Worm (Caenorhabditis elegans) whole organism, young adult: ENCODE results near the gene F48G7.9.

ENCODE experiments used
- B0019.2 ChIP-seq: fragments of 200-800 bp; sonication (Bioruptor generic); conservative IDR thresholded peaks from 2 replicates; pipeline ENCODE4 v1.3.6; 2022; ENCODE audit warnings: missing genetic modification reagents, missing genetic modification characterization, missing compliant biosample characterization
- B0336.3 ChIP-seq: fragments of 200-800 bp; sonication (Bioruptor generic); IDR thresholded peaks from 2 replicates; pipeline ENCODE4 v1.3.6; 2022; ENCODE audit warnings: missing genetic modification characterization, missing compliant biosample characterization
- D2030.7 ChIP-seq: fragments of 200-800 bp; sonication (Bioruptor generic); IDR thresholded peaks from 2 replicates; pipeline ENCODE4 v1.3.6; 2022; ENCODE audit warnings: missing genetic modification reagents, missing genetic modification characterization, missing compliant biosample characterization
- F10E7.11 ChIP-seq: sonication (generic microtip); optimal IDR thresholded peaks from 2 replicates; lab custom pipeline; 2017; ENCODE audit warnings: mild to moderate bottlenecking, missing genetic modification characterization, moderate library complexity, missing compliant biosample characterization
- F23B12.7 ChIP-seq: sonication (generic microtip); optimal IDR thresholded peaks from 2 replicates; lab custom pipeline; 2017; ENCODE audit warnings: missing genetic modification characterization, mild to moderate bottlenecking, missing compliant biosample characterization, antibody characterized with exemption, moderate library complexity; ENCODE audit not compliant: insufficient read depth
- F33H1.4 ChIP-seq: fragments of 200-800 bp; sonication (Bioruptor generic); IDR thresholded peaks from 2 replicates; pipeline ENCODE4 v1.3.6; 2022; ENCODE audit warnings: missing genetic modification reagents, missing genetic modification characterization, missing compliant biosample characterization
- F55B11.4 ChIP-seq: sonication (generic microtip); optimal IDR thresholded peaks from 2 replicates; lab custom pipeline; 2016; ENCODE audit warnings: missing compliant biosample characterization, missing genetic modification characterization, borderline replicate concordance; ENCODE audit not compliant: insufficient read depth
- K11D2.4 ChIP-seq: fragments of 200-800 bp; sonication (Bioruptor generic); IDR thresholded peaks from 2 replicates; pipeline ENCODE4 v1.3.6; 2022; ENCODE audit warnings: missing genetic modification reagents, missing genetic modification characterization, missing compliant biosample characterization
- Y53F4B.3 ChIP-seq: fragments of 200-800 bp; sonication (Bioruptor generic); IDR thresholded peaks from 2 replicates; pipeline ENCODE4 v1.3.6; 2022; ENCODE audit warnings: missing genetic modification reagents, missing genetic modification characterization, missing compliant biosample characterization
- Y67H2A.10 ChIP-seq: fragments of 200-800 bp; sonication (Bioruptor generic); conservative IDR thresholded peaks from 2 replicates; pipeline ENCODE4 v1.3.6; 2022; ENCODE audit warnings: missing genetic modification reagents, missing genetic modification characterization, missing compliant biosample characterization
- ZK185.1 ChIP-seq: sonication (generic microtip); optimal IDR thresholded peaks from 2 replicates; lab custom pipeline; 2016; ENCODE audit warnings: mild to moderate bottlenecking, missing genetic modification characterization, missing compliant biosample characterization; ENCODE audit not compliant: poor library complexity, severe bottlenecking
- akir-1 ChIP-seq: fragments of 200-800 bp; sonication (Bioruptor generic); optimal IDR thresholded peaks from 2 replicates; lab custom pipeline; 2018; ENCODE audit warnings: mild to moderate bottlenecking, missing genetic modification characterization, moderate library complexity, missing compliant biosample characterization
- ceh-91 ChIP-seq: fragments of 200-800 bp; sonication (Bioruptor generic); IDR thresholded peaks from 2 replicates; pipeline ENCODE4 v1.3.6; 2022; ENCODE audit warnings: missing genetic modification reagents, missing genetic modification characterization, missing compliant biosample characterization
- die-1 ChIP-seq: sonication (generic microtip); optimal IDR thresholded peaks from 2 replicates; lab custom pipeline; 2016; ENCODE audit warnings: missing genotype, mild to moderate bottlenecking, missing genetic modification characterization, missing compliant biosample characterization
- dox-1 ChIP-seq: fragments of 200-800 bp; sonication (Bioruptor generic); IDR thresholded peaks from 2 replicates; pipeline ENCODE4 v1.3.6; 2022; ENCODE audit warnings: missing genetic modification reagents, missing genetic modification characterization, missing compliant biosample characterization
- egl-18 ChIP-seq: fragments of 200-800 bp; sonication (Bioruptor generic); IDR thresholded peaks from 2 replicates; pipeline ENCODE4 v1.3.6; 2022; ENCODE audit warnings: missing genetic modification reagents, missing genetic modification characterization, missing compliant biosample characterization
- ets-4 ChIP-seq: fragments of 200-800 bp; sonication (Bioruptor generic); optimal IDR thresholded peaks from 2 replicates; lab custom pipeline; 2018; ENCODE audit warnings: mild to moderate bottlenecking, missing genetic modification characterization, missing compliant biosample characterization
- fkh-3 ChIP-seq: sonication (generic microtip); optimal IDR thresholded peaks from 2 replicates; lab custom pipeline; 2016; ENCODE audit warnings: mild to moderate bottlenecking, missing genetic modification characterization, missing compliant biosample characterization
- hlh-12 ChIP-seq: sonication (generic microtip); optimal IDR thresholded peaks from 2 replicates; lab custom pipeline; 2016; ENCODE audit warnings: missing genetic modification characterization, missing compliant biosample characterization
- hlh-26 ChIP-seq: fragments of 200-800 bp; sonication (Bioruptor generic); conservative IDR thresholded peaks from 2 replicates; pipeline ENCODE4 v1.3.6; 2022; ENCODE audit warnings: missing genetic modification reagents, missing genetic modification characterization, missing compliant biosample characterization
- hrde-1 ChIP-seq: sonication (generic microtip); optimal IDR thresholded peaks from 2 replicates; lab custom pipeline; 2016; ENCODE audit warnings: missing genetic modification characterization, mild to moderate bottlenecking, missing compliant biosample characterization, moderate library complexity, missing genotype, missing genetic modification reagents, borderline replicate concordance
- let-607 ChIP-seq, 2 experiments: fragments of 200-800 bp in 1 of 2; sonication (Bioruptor generic) in 1 of 2; sonication (generic microtip) in 1 of 2; optimal IDR thresholded peaks; 2 replicates each; lab custom pipeline; 2016 to 2018; ENCODE audit warnings: mild to moderate bottlenecking in 2 of 2, missing compliant biosample characterization in 2 of 2, missing genetic modification characterization in 2 of 2, moderate library complexity in 2 of 2, missing genotype in 1 of 2
- lin-35 ChIP-seq, 3 experiments: fragments of 150-350 bp in 2 of 3; sonication (generic microtip) in 1 of 3; optimal IDR thresholded peaks; 2 replicates each; lab custom pipeline; 2014 to 2018; ENCODE audit warnings: missing biosample characterization in 3 of 3, missing genetic modification characterization in 3 of 3, missing genetic modification reagents in 3 of 3
- lir-1 ChIP-seq: fragments of 200-800 bp; sonication (Bioruptor generic); conservative IDR thresholded peaks from 2 replicates; pipeline ENCODE4 v1.3.6; 2022; ENCODE audit warnings: missing genetic modification reagents, missing genetic modification characterization, missing compliant biosample characterization
- madf-8 ChIP-seq: fragments of 200-800 bp; sonication (Bioruptor generic); conservative IDR thresholded peaks from 2 replicates; pipeline ENCODE4 v1.3.6; 2022; ENCODE audit warnings: missing genetic modification reagents, missing genetic modification characterization, missing compliant biosample characterization
- mel-28 ChIP-seq: sonication (generic microtip); optimal IDR thresholded peaks from 2 replicates; lab custom pipeline; 2016; ENCODE audit warnings: borderline replicate concordance, mild to moderate bottlenecking, missing genetic modification characterization, missing compliant biosample characterization
- nhr-120 ChIP-seq: fragments of 200-800 bp; sonication (Bioruptor generic); IDR thresholded peaks from 2 replicates; pipeline ENCODE4 v1.3.6; 2022; ENCODE audit warnings: missing genetic modification characterization, missing compliant biosample characterization
- nhr-90 ChIP-seq: sonication (generic microtip); optimal IDR thresholded peaks from 2 replicates; lab custom pipeline; 2016; ENCODE audit warnings: missing genotype, mild to moderate bottlenecking, missing genetic modification characterization, missing compliant biosample characterization
- repo-1 ChIP-seq: sonication (generic microtip); optimal IDR thresholded peaks from 2 replicates; lab custom pipeline; 2017; ENCODE audit warnings: mild to moderate bottlenecking, missing genetic modification characterization, missing compliant biosample characterization
- sea-2 ChIP-seq: fragments of 200-800 bp; sonication (Bioruptor generic); IDR thresholded peaks from 2 replicates; pipeline ENCODE4 v1.3.6; 2022; ENCODE audit warnings: missing genetic modification characterization, missing compliant biosample characterization
- snpc-3.4 ChIP-seq: sonication (generic microtip); optimal IDR thresholded peaks from 2 replicates; lab custom pipeline; 2017; ENCODE audit warnings: missing genetic modification characterization, mild to moderate bottlenecking, missing compliant biosample characterization, antibody characterized with exemption, moderate library complexity, missing genotype, missing genetic modification reagents
- somi-1 ChIP-seq: fragments of 200-800 bp; sonication (Bioruptor generic); optimal IDR thresholded peaks from 2 replicates; lab custom pipeline; 2018; ENCODE audit warnings: mild to moderate bottlenecking, missing genetic modification characterization, missing compliant biosample characterization
- sptf-2 ChIP-seq: fragments of 200-800 bp; sonication (Bioruptor generic); optimal IDR thresholded peaks from 2 replicates; lab custom pipeline; 2018; ENCODE audit warnings: mild to moderate bottlenecking, missing genetic modification characterization, missing compliant biosample characterization
- tbx-9 ChIP-seq: sonication (generic microtip); optimal IDR thresholded peaks from 2 replicates; lab custom pipeline; 2016; ENCODE audit warnings: borderline replicate concordance, missing genetic modification characterization, inconsistent platforms, missing compliant biosample characterization
- zfh-2 ChIP-seq: fragments of 200-800 bp; sonication (Bioruptor generic); conservative IDR thresholded peaks from 2 replicates; pipeline ENCODE4 v1.3.6; 2022; ENCODE audit warnings: missing genetic modification reagents, missing genetic modification characterization, missing compliant biosample characterization
- zim-3 ChIP-seq: sonication (generic microtip); optimal IDR thresholded peaks from 2 replicates; lab custom pipeline; 2017; ENCODE audit warnings: mild to moderate bottlenecking, missing genetic modification characterization, moderate library complexity, missing compliant biosample characterization
- ztf-26 ChIP-seq: sonication (generic microtip); optimal IDR thresholded peaks from 2 replicates; lab custom pipeline; 2017; ENCODE audit warnings: missing genetic modification characterization, missing compliant biosample characterization
- ztf-6 ChIP-seq: fragments of 200-800 bp; sonication (Bioruptor generic); IDR thresholded peaks from 2 replicates; pipeline ENCODE4 v1.3.6; 2022; ENCODE audit warnings: missing genetic modification reagents, missing genetic modification characterization, missing compliant biosample characterization

F48G7.9 gene

DNA sequence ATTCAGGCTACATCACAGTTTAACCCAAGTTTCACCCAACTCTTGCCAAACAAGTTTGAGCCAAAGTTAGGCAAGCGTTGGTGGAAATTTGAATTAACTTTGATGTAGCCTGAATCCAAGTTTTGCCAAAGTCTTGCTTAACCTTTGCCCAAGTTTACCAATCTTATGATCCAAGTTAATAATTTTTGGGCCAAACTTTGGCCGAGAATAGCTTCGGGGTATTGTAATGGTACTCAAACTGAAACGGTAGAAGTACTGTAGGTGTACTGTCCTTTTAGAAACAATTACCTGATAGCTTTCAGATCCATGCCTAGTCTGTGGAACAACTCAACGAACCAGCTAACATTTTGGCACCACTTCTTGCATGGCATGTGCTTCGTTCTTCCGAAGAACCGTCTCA, 28.2 kb downstream of the F48G7.9 start, which contains the start of gene nhr-251 (continued):
- no peak for TF ChIP-seq ets-4 (GFP tag; lab: Kevin White, UChicago)
- TF ChIP-seq B0336.3 (GFP tag; lab: Robert Waterston, UW) = no peak
- no peak for TF ChIP-seq fkh-3 (tag; lab: Kevin White, UChicago)
- TF ChIP-seq F23B12.7 (tag; lab: Kevin White, UChicago) = no peak
- TF ChIP-seq, all 124 proteins: peak for 0

DNA sequence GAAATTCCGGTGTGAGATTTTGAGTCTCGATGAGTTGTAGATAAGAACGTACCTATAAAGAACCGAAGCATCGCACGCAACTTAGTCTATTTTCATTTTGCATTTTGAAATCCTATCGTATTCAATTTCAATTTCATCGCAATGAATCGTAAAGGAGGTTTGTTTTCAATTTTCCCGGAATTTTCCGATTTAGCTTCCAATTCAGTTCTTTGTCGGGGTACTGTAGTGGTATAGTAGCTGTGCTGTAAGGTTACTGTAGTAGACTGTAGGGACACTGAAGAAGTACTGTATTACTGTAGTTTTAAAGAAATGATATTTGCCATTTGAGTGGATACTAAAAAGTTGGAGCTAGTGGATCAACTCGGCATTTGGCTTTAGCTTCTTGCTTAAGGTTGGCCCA, 28.6 kb downstream of the F48G7.9 start:
- TF ChIP-seq akir-1 (GFP tag; lab: Kevin White, UChicago) (no peak), nhr-90 (no peak), mel-28 (tag; lab: Kevin White, UChicago) (no peak), snpc-3.4 (no peak), K11D2.4 (GFP tag; lab: Robert Waterston, UW) (no peak), Y67H2A.10 (no peak), egl-18 (GFP tag; lab: Robert Waterston, UW) (no peak), repo-1 (tag; lab: Kevin White, UChicago) (no peak), dox-1 (GFP tag; lab: Robert Waterston, UW) (no peak), F10E7.11 (tag; lab: Kevin White, UChicago) (no peak)

DNA sequence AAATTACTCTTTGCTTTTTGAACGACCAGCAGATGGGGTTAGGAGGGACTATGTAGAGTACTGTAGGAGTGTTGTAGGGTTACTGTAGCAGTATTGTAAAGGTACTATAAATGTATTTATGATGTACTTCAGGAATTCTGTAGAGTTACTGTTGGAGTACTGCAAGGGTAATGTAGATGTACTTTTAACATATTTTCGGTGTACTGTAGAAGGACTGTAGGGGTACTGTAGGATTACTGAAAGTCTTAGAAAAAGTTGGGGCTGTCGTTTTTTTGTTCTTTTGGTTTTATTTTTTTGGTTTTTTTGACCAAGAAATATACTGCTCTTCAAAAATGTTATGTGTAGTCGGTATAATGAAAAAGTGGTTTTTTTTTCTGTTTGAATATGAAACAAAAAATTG, 29.8 kb downstream of the F48G7.9 start:
- TF ChIP-seq D2030.7 (GFP tag; lab: Robert Waterston, UW) (no peak), sea-2 (GFP tag; lab: Robert Waterston, UW) (no peak)
- TF ChIP-seq, all 124 proteins: peak for 0

DNA sequence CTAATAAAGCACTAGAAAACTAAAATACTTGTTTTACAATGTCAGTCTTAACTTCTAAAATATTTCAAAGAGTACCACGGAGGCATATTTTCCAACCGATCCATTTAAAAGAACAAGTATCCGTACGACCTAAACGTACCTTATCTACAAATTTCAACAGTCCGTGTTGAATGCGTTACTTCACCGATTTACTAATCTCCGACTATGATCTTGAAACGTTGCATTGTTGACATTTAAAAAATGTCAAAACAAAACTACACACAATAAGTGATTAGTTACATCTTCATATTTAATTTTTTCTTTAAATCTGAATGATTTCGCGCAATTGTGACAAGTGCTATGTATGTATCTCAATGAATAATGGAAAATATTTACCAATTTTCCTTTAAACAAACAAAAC, 30.6 kb downstream of the F48G7.9 start:
- TF ChIP-seq nhr-120 (no peak), F33H1.4 (GFP tag; lab: Robert Waterston, UW) (no peak), hlh-12 (tag; lab: Kevin White, UChicago) (no peak), F55B11.4 (tag; lab: Kevin White, UChicago) (no peak), let-607 (tag; optimal IDR thresholded peaks at IDR 0.05; lab: Kevin White, UChicago) (no peak), ceh-91 (GFP tag; lab: Robert Waterston, UW) (no peak), hlh-26 (GFP tag; lab: Robert Waterston, UW) (no peak)

DNA sequence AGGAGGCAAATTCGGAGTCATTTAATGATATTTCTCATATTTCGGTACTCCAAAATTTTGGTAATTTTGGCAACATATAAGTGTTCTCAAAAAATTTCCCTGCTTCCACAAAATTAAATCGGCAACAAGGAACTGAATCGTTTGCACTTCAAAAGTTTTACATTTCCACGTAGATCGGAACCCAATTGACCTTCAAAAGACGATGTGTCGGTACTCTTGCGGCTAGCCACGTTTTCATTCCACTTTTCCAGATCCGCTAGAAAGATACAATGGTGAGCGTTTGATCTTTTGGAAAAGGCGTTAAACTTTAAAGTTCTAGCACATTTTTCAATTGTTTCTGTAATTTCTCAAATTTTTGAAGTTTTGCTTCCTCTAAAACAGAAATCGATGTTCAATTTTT, 31.5 kb downstream of the F48G7.9 start:
- TF ChIP-seq B0019.2 (GFP tag; lab: Robert Waterston, UW) = no peak
- no peak for TF ChIP-seq somi-1 (GFP tag; lab: Kevin White, UChicago)
- no peak for TF ChIP-seq F10E7.11 (tag; lab: Kevin White, UChicago)
- no peak for TF ChIP-seq tbx-9 (tag; lab: Kevin White, UChicago)
- TF ChIP-seq ZK185.1 (tag; lab: Kevin White, UChicago) = no peak
- no peak for TF ChIP-seq hrde-1 (tag; lab: Kevin White, UChicago)
- TF ChIP-seq ztf-26 (tag; lab: Kevin White, UChicago) = no peak
- TF ChIP-seq ztf-6 (GFP tag; lab: Robert Waterston, UW) = no peak
- TF ChIP-seq let-607 (tag; optimal IDR thresholded peaks at IDR 0.05; lab: Kevin White, UChicago) = no peak
- TF ChIP-seq Y53F4B.3 = no peak
- TF ChIP-seq zfh-2 (GFP tag; lab: Robert Waterston, UW) = no peak
- TF ChIP-seq lin-35 (GFP tag; optimal IDR thresholded peaks at IDR 0.05; lab: Kevin White, UChicago) = no peak
- no peak for TF ChIP-seq B0336.3 (GFP tag; lab: Robert Waterston, UW)
- TF ChIP-seq sptf-2 = no peak
- no peak for TF ChIP-seq lir-1 (GFP tag; lab: Robert Waterston, UW)
- no peak for TF ChIP-seq die-1 (tag; lab: Kevin White, UChicago)
- TF ChIP-seq zim-3 (tag; lab: Kevin White, UChicago) = no peak
- no peak for TF ChIP-seq madf-8
